Fruit fly (Drosophila melanogaster): ENCODE results near the gene CG7420.

DNA sequence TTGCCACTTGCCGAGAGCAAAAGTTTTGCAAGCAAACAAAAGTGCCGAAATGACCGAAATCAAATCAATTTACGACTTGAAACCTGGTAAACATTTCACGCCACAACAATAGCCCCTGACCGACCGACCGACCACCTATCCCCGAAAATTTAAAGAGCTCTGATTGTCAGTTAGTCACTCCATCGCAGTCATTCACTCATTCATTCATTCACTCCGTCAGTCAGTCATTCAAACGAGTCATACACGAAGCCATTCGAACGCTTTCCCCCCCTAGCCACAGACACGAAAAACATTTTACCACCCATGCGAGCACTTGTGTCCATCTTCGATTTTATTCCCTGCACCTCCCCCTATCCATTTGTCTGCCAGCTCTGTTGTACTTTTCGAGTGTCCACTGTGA is 45.2 kb upstream of the CG7420 start:
- TF ChIP-seq CG12769 (tag; optimal IDR thresholded peaks at IDR 0.05) = no peak
- no peak for TF ChIP-seq CG12104 (GFP tag; optimal IDR thresholded peaks at IDR 0.05)

Measured in whole organism, embryonic.